Fruit fly (Drosophila melanogaster): ENCODE data around the gene CG34160.
A peak's percentile ranks its signal among the peaks of the same experiment; 100 is the strongest.

Gene CG34160

DNA sequence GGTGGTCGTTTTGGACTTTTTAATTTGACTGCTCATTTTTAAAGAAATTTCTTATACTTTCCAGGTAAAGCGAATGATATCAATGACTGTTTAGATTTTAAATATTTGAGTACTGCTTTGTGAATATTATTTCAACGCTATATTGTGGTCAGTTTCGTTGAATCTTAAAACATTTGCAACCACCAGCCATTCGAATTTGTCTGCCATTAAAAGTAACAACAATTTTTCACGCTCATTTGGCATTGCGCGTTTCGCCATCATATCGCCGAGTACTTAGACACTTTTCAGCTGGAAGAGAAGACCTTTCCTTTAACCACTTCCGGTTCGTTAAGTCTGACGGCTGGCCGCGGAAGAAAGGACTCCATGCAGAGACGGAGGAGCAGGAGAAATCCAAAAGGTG, 2.0 kb downstream of the CG34160 start, which contains the start of gene CG34161:
CG34161 (minus strand) TSS at position 101 of the 400 bp plus-strand sequence.
- TF ChIP-seq CTCF (optimal IDR thresholded peaks at IDR 0.05) (no peak), CG8478 (optimal IDR thresholded peaks at IDR 0.05) (no peak)

- TF ChIP-seq CG8478 (optimal IDR thresholded peaks at IDR 0.05), result no peak
- TF ChIP-seq CTCF (optimal IDR thresholded peaks at IDR 0.05), result peak; percentile 75 to 89
Measured at dm6 chr2L:10603604-10604003, 24.1 kb downstream of the CG34160 start.

dm6 chr2L:10607697-10608096, 28.1 kb downstream of the CG34160 start:
- no peak for TF ChIP-seq CG8478 (optimal IDR thresholded peaks at IDR 0.05)
- no peak for TF ChIP-seq CTCF (optimal IDR thresholded peaks at IDR 0.05)

DNA sequence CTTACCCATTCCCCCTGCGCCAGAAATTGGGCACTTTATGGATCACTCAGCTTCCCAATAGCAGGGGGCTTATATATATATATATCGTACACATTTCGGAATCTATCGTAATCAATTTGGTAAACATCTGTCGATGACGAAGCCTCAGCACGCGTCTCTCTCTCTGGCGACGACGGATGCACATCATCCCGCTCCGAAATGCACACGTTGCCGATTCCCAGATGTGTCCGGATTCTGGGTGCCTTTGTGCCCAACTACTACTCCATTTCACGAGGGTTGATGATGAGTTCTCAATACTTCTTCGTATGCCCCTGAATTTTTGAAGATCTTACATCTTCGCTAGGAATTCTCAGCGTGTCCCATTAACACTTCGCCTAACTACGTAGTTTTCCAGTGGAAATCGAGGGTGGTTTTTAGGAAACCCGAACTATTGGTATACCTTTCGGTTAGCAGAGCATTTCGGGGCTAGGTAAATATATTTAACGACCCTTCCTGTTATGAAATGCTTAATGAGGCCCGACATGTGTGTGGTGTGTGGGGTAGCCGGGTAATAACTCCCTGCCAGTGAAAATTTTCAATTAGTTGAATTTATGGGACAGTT, 29.2 kb downstream of the CG34160 start:
- TF ChIP-seq CG8478 (optimal IDR thresholded peaks at IDR 0.05) (no peak), CTCF (optimal IDR thresholded peaks at IDR 0.05) (no peak)

DNA sequence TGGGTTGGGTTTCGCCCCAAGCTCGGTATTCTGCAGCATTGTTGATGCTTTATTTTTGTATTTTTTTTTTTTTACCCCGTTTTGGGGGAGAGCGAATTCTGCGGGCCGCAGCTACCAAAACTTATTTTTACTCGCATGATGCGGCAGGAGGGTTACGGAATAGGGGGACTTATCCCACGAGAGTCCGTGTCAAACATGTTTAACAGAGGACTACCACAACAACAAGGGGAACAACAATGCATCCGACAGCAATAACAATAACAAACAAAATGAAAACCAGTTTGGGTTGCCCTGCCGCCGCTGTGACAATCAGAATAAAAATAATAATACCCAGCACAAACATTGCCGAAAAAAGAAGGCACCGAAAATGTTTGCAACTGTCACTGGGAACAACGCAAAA, 33.6 kb downstream of the CG34160 start:
- TF ChIP-seq CTCF (optimal IDR thresholded peaks at IDR 0.05), result no peak
- no peak for TF ChIP-seq CG8478 (optimal IDR thresholded peaks at IDR 0.05)

DNA sequence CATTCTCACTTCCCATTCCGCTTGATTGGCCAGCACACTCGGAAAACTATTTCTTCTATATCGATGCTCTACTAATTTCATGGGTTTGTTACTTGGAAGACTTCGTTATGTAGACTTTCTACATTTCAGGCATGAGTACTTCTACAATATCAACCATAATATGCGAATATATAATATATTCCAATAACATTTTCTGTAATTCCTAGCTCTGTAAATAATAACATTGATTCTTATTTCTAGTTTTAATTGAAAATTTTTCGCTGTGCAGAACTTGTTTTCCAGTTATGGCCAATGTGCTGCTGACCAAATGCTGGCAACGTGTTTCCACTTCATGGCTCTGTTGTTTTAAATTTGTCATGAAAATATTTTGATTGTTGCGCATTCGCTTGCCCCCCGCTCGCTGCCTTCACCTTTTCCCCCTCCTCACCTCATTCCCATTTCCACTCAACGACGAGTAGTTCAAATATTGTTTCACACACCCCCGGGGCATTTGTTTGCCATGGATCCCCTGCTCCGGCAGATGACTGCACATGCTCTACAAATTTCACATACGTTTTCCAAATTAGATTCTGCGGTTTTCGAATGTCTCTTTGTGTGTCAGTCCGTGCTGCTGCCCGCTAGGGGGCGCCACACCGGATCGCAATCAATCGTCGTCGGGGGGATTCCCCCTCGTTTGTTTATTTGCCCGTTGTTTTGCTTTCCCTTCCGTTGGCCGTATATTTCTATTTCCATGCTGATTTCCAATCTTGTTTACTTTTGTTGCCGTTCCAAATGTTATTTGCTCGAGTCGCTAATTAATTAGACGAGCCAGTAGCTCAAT, 35.3 kb downstream of the CG34160 start:
- TF ChIP-seq CG8478 (optimal IDR thresholded peaks at IDR 0.05), result no peak
- TF ChIP-seq CTCF (optimal IDR thresholded peaks at IDR 0.05), result peak; percentile 86 to 87

DNA sequence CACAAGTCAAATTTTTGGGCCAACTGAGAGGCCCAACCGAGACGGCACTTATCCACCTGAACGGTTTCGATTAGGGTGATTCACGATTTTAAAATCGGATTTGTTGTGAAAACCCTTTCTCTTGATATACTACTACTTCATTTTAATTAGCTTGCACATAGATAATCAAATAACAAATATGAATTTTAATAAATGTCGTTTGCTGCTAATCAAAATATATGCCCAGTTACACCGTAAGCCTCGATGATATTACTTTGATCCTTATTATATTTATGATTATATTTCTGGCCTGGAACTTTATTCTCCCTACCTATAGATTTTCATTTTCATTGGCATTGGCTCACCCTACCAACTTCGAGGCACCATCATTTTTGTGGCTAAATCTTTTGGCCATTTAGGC, 36.3 kb downstream of the CG34160 start:
- TF ChIP-seq CG8478 (optimal IDR thresholded peaks at IDR 0.05) (no peak), CTCF (optimal IDR thresholded peaks at IDR 0.05) (no peak)

DNA sequence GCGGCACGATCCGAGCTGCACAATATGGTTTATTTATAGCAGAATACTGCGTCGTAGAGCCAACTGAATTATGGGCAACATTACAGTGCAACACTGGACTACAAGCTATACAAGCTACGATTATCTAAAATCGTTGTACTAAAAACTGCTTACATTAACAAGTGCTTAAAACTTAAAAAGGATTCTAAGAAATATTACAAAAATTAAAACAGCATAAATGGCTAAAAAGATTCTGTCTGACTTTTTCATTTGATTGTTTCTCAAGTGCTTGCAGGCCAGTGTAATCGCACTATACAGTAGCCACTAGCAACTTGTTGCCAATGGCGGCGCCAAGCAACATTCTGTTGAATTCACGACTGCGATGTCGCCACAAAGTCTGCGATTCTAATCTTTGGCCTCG, 37.2 kb downstream of the CG34160 start:
- TF ChIP-seq CG8478 (optimal IDR thresholded peaks at IDR 0.05) (no peak), CTCF (optimal IDR thresholded peaks at IDR 0.05) (no peak)

- TF ChIP-seq CTCF (optimal IDR thresholded peaks at IDR 0.05), result peak; percentile 75 to 76
- no peak for TF ChIP-seq CG8478 (optimal IDR thresholded peaks at IDR 0.05)
Measured at dm6 chr2L:10625935-10626334, 46.4 kb downstream of the CG34160 start.
